Fruit fly (Drosophila melanogaster) whole organism, embryonic: ENCODE measurements around the gene CG1317.

Experiments
- Atf6 ChIP-seq: fragments of 200-800 bp; sonication (Bioruptor generic); IDR thresholded peaks from 2 replicates; pipeline ENCODE4 v1.3.6; 2022; ENCODE audit warnings: missing biosample characterization, missing genetic modification characterization
- CG10209 ChIP-seq: fragments of 200-800 bp; sonication (Bioruptor generic); optimal IDR thresholded peaks from 3 replicates; lab custom pipeline; 2017; ENCODE audit warnings: missing biosample characterization, mild to moderate bottlenecking, missing genetic modification characterization, missing genetic modification reagents
- CG10267 ChIP-seq: fragments of 200-800 bp; sonication (Bioruptor generic); optimal IDR thresholded peaks from 2 replicates; lab custom pipeline; 2018; ENCODE audit warnings: missing biosample characterization, mild to moderate bottlenecking, missing genetic modification characterization, moderate library complexity
- CG10274 ChIP-seq: fragments of 200-800 bp; sonication (Bioruptor generic); optimal IDR thresholded peaks from 3 replicates; lab custom pipeline; 2017; ENCODE audit warnings: missing biosample characterization, mild to moderate bottlenecking, missing genetic modification characterization
- CG13424 ChIP-seq: fragments of 200-800 bp; sonication (Bioruptor generic); optimal IDR thresholded peaks from 2 replicates; lab custom pipeline; 2019; ENCODE audit warnings: missing biosample characterization, mild to moderate bottlenecking, missing genetic modification characterization, moderate library complexity
- CG13894 ChIP-seq: fragments of 200-800 bp; sonication (Bioruptor generic); optimal IDR thresholded peaks from 3 replicates; lab custom pipeline; 2018; ENCODE audit warnings: missing biosample characterization, mild to moderate bottlenecking, missing genetic modification characterization, moderate library complexity
- CG1529 ChIP-seq: fragments of 200-800 bp; sonication (Bioruptor generic); optimal IDR thresholded peaks from 3 replicates; lab custom pipeline; 2018; ENCODE audit warnings: missing biosample characterization, missing genetic modification characterization
- CG16863 ChIP-seq: fragments of 200-800 bp; sonication (Bioruptor generic); optimal IDR thresholded peaks from 3 replicates; lab custom pipeline; 2016; ENCODE audit warnings: missing biosample characterization, missing genetic modification characterization
- CG17568 ChIP-seq: fragments of 200-800 bp; sonication (Bioruptor generic); optimal IDR thresholded peaks from 2 replicates; lab custom pipeline; 2018; ENCODE audit warnings: missing biosample characterization, mild to moderate bottlenecking, missing genetic modification characterization, moderate library complexity
- CG17612 ChIP-seq: fragments of 200-800 bp; sonication (Bioruptor generic); IDR thresholded peaks from 2 replicates; pipeline ENCODE4 v1.3.6; 2022; ENCODE audit warnings: missing biosample characterization, missing genetic modification characterization
- CG2712 ChIP-seq: fragments of 200-800 bp; optimal IDR thresholded peaks from 3 replicates; lab custom pipeline; 2019; ENCODE audit warnings: missing biosample characterization, mild to moderate bottlenecking, missing genetic modification characterization, moderate library complexity
- CG3163 ChIP-seq: fragments of 200-800 bp; sonication (Bioruptor generic); optimal IDR thresholded peaks from 3 replicates; lab custom pipeline; 2016; ENCODE audit warnings: missing biosample characterization, missing genetic modification characterization
- CG3407 ChIP-seq: fragments of 200-800 bp; sonication (Bioruptor generic); optimal IDR thresholded peaks from 2 replicates; lab custom pipeline; 2018; ENCODE audit warnings: missing biosample characterization, mild to moderate bottlenecking, missing genetic modification characterization
- CG3726 ChIP-seq: fragments of 200-800 bp; sonication (Bioruptor generic); IDR thresholded peaks from 3 replicates; pipeline ENCODE4, ENCODE4 v1.3.6; 2022; ENCODE audit warnings: missing biosample characterization, missing genetic modification characterization
- CG4282 ChIP-seq: fragments of 200-800 bp; sonication (Bioruptor generic); optimal IDR thresholded peaks from 2 replicates; lab custom pipeline; 2016; ENCODE audit warnings: missing biosample characterization, missing genetic modification characterization
- CG7987 ChIP-seq: fragments of 200-800 bp; sonication (Bioruptor generic); optimal IDR thresholded peaks from 2 replicates; lab custom pipeline; 2018; ENCODE audit warnings: missing biosample characterization, mild to moderate bottlenecking, missing genetic modification characterization, moderate library complexity
- CG8281 ChIP-seq: fragments of 200-800 bp; sonication (Bioruptor generic); optimal IDR thresholded peaks from 2 replicates; lab custom pipeline; 2018; ENCODE audit warnings: missing biosample characterization, mild to moderate bottlenecking, missing genetic modification characterization, moderate library complexity
- CG9437 ChIP-seq: fragments of 200-800 bp; sonication (Bioruptor generic); optimal IDR thresholded peaks from 2 replicates; lab custom pipeline; 2018; ENCODE audit warnings: missing biosample characterization, mild to moderate bottlenecking, missing genetic modification characterization
- CrebB ChIP-seq: fragments of 200-800 bp; sonication (Bioruptor generic); optimal IDR thresholded peaks from 3 replicates; lab custom pipeline; 2018; ENCODE audit warnings: missing biosample characterization, mild to moderate bottlenecking, missing genetic modification characterization
- Deaf1 ChIP-seq: fragments of 200-800 bp; optimal IDR thresholded peaks from 3 replicates; lab custom pipeline; 2019; ENCODE audit warnings: missing biosample characterization, mild to moderate bottlenecking, missing genetic modification characterization, moderate library complexity
- Dp ChIP-seq: fragments of 200-800 bp; sonication (Bioruptor generic); optimal IDR thresholded peaks from 2 replicates; lab custom pipeline; 2018; ENCODE audit warnings: missing biosample characterization, mild to moderate bottlenecking, missing genetic modification characterization, moderate library complexity
- ERR ChIP-seq: fragments of 200-800 bp; sonication (Bioruptor generic); optimal IDR thresholded peaks from 2 replicates; lab custom pipeline; 2016; ENCODE audit warnings: missing biosample characterization, missing genetic modification characterization
- Fer1 ChIP-seq: fragments of 200-800 bp; sonication (Bioruptor generic); optimal IDR thresholded peaks from 2 replicates; lab custom pipeline; 2017; ENCODE audit warnings: missing biosample characterization, mild to moderate bottlenecking, missing genetic modification characterization
- Gug ChIP-seq: fragments of 200-800 bp; sonication (Bioruptor generic); IDR thresholded peaks from 4 replicates; pipeline ENCODE4 v1.3.6; 2022; ENCODE audit warnings: missing biosample characterization, missing genetic modification characterization
- HLHmδ ChIP-seq: fragments of 200-800 bp; sonication (Bioruptor generic); optimal IDR thresholded peaks from 2 replicates; lab custom pipeline; 2018; ENCODE audit warnings: missing biosample characterization, mild to moderate bottlenecking, missing genetic modification characterization, moderate library complexity
- Hsf ChIP-seq: fragments of 200-800 bp; sonication (Bioruptor generic); optimal IDR thresholded peaks from 3 replicates; lab custom pipeline; 2016; ENCODE audit warnings: missing biosample characterization, missing genetic modification characterization
- Max ChIP-seq: fragments of 200-800 bp; sonication (Bioruptor generic); optimal IDR thresholded peaks from 2 replicates; lab custom pipeline; 2016; ENCODE audit warnings: missing biosample characterization, mild to moderate bottlenecking, missing genetic modification characterization
- NK7.1 ChIP-seq: fragments of 200-800 bp; sonication (Bioruptor generic); optimal IDR thresholded peaks from 3 replicates; lab custom pipeline; 2016; ENCODE audit warnings: missing biosample characterization, missing genetic modification characterization
- Xrp1 ChIP-seq: fragments of 200-800 bp; sonication (Bioruptor generic); IDR thresholded peaks from 2 replicates; pipeline ENCODE4 v1.3.6; 2022; ENCODE audit warnings: missing biosample characterization, missing genetic modification characterization
- bcd ChIP-seq: fragments of 200-800 bp; sonication (Bioruptor generic); optimal IDR thresholded peaks from 2 replicates; lab custom pipeline; 2017; ENCODE audit warnings: missing biosample characterization, mild to moderate bottlenecking, missing genetic modification characterization
- bowl ChIP-seq: fragments of 200-800 bp; sonication (Bioruptor generic); IDR thresholded peaks from 2 replicates; pipeline ENCODE4 v1.3.6; 2022; ENCODE audit warnings: missing biosample characterization, missing genetic modification characterization
- ems ChIP-seq: fragments of 200-800 bp; sonication (Bioruptor generic); optimal IDR thresholded peaks from 3 replicates; lab custom pipeline; 2016; ENCODE audit warnings: missing biosample characterization, missing genetic modification characterization
- fru ChIP-seq: fragments of >200 bp; optimal IDR thresholded peaks from 2 replicates; lab custom pipeline; 2017
- gfzf ChIP-seq: fragments of 200-800 bp; sonication (Bioruptor generic); optimal IDR thresholded peaks from 2 replicates; lab custom pipeline; 2016; ENCODE audit warnings: missing biosample characterization, mild to moderate bottlenecking, missing genetic modification characterization, moderate library complexity
- insv ChIP-seq, 2 experiments: fragments of 200-800 bp; sonication (Bioruptor generic); optimal IDR thresholded peaks; 3 replicates each; lab custom pipeline; 2016 to 2018; ENCODE audit warnings: missing biosample characterization in 2 of 2, missing genetic modification characterization in 2 of 2
- lab ChIP-seq: fragments of 200-800 bp; sonication (Bioruptor generic); optimal IDR thresholded peaks from 3 replicates; lab custom pipeline; 2017; ENCODE audit warnings: missing biosample characterization, missing genetic modification characterization, mild to moderate bottlenecking, moderate library complexity, missing genetic modification reagents
- lmd ChIP-seq: fragments of 200-800 bp; sonication (Bioruptor generic); IDR thresholded peaks from 2 replicates; pipeline ENCODE4 v1.3.6; 2022; ENCODE audit warnings: missing biosample characterization, missing genetic modification characterization
- lov ChIP-seq, 2 experiments: fragments of 200-800 bp in 1 of 2; fragments of >200 bp in 1 of 2; sonication (Bioruptor generic) in 1 of 2; IDR thresholded peaks in 1 of 2; optimal IDR thresholded peaks in 1 of 2; 2 replicates in 1 of 2; 3 replicates in 1 of 2; pipeline versions ENCODE4 v1.3.6 to Lab custom; 2017 to 2022; ENCODE audit warnings: missing biosample characterization in 1 of 2, missing genetic modification characterization in 1 of 2
- luna ChIP-seq: fragments of 200-800 bp; sonication (Bioruptor generic); optimal IDR thresholded peaks from 2 replicates; lab custom pipeline; 2016; ENCODE audit warnings: missing biosample characterization, missing genetic modification characterization
- maf-S ChIP-seq: fragments of 200-800 bp; sonication (Bioruptor generic); optimal IDR thresholded peaks from 2 replicates; lab custom pipeline; 2016; ENCODE audit warnings: missing biosample characterization, missing genetic modification characterization
- nmo ChIP-seq: fragments of 200-800 bp; sonication (Bioruptor generic); optimal IDR thresholded peaks from 2 replicates; lab custom pipeline; 2018; ENCODE audit warnings: missing biosample characterization, mild to moderate bottlenecking, missing genetic modification characterization, moderate library complexity
- seq ChIP-seq: fragments of 200-800 bp; sonication (Bioruptor generic); IDR thresholded peaks from 2 replicates; pipeline ENCODE4 v1.3.6; 2022; ENCODE audit warnings: missing biosample characterization, missing genetic modification characterization
- sim ChIP-seq: fragments of 200-800 bp; sonication (Bioruptor generic); IDR thresholded peaks from 2 replicates; pipeline ENCODE4 v1.3.6; 2022; ENCODE audit warnings: missing biosample characterization, missing genetic modification characterization
- sisA ChIP-seq: fragments of 200-800 bp; sonication (Bioruptor generic); IDR thresholded peaks from 2 replicates; pipeline ENCODE4 v1.3.6; 2022; ENCODE audit warnings: missing biosample characterization, missing genetic modification characterization
- sna ChIP-seq: fragments of 200-800 bp; sonication (Bioruptor generic); IDR thresholded peaks from 2 replicates; pipeline ENCODE4 v1.3.6; 2022; ENCODE audit warnings: missing biosample characterization, missing genetic modification characterization; ENCODE audit not compliant: partially characterized antibody
- stc ChIP-seq: fragments of 200-800 bp; sonication (Bioruptor generic); IDR thresholded peaks from 2 replicates; pipeline ENCODE4 v1.3.6; 2022; ENCODE audit warnings: missing biosample characterization, missing genetic modification characterization
- toy ChIP-seq: fragments of 200-800 bp; sonication (Bioruptor generic); IDR thresholded peaks from 2 replicates; pipeline ENCODE4 v1.3.6; 2022; ENCODE audit warnings: missing biosample characterization, missing genetic modification characterization
- trem ChIP-seq: fragments of 200-800 bp; optimal IDR thresholded peaks from 3 replicates; lab custom pipeline; 2019; ENCODE audit warnings: missing biosample characterization, mild to moderate bottlenecking, missing genetic modification characterization, moderate library complexity
- ttk ChIP-seq: fragments of 200-800 bp; sonication (Bioruptor generic); IDR thresholded peaks from 2 replicates; pipeline ENCODE4 v2.1.2; 2022; ENCODE audit warnings: missing biosample characterization, missing genetic modification characterization
- zen ChIP-seq: fragments of 200-800 bp; sonication (Bioruptor generic); optimal IDR thresholded peaks from 3 replicates; lab custom pipeline; 2018; ENCODE audit warnings: missing biosample characterization, mild to moderate bottlenecking, missing genetic modification characterization, moderate library complexity

Gene CG1317

dm6 chr3L:2373421-2374043 is 1.8 kb upstream of the CG1317 start, which contains the start of the genes mRpL23 and CG9004 (continued):
- TF ChIP-seq luna (GFP tag; lab: Kevin White, UChicago) (peak; percentile 97), NK7.1 (GFP tag; lab: Kevin White, UChicago) (peak; percentile 97), CG4282 (GFP tag; lab: Kevin White, UChicago) (peak; percentile 95), Atf6 (peak; percentile 99), sna (GFP tag; lab: Robert Waterston, UW) (peak; percentile 30; the same call in 1 of the 2 replicates), CG16863 (GFP tag; lab: Kevin White, UChicago) (peak; percentile 98), Gug (GFP tag; lab: Robert Waterston, UW) (peak; percentile 99), trem (tag; lab: Kevin White, UChicago) (peak; percentile 96), CG3407 (GFP tag; lab: Kevin White, UChicago) (peak; percentile 97), gfzf (GFP tag; lab: Kevin White, UChicago) (peak; percentile 75), Fer1 (peak; percentile 98), CG10209 (GFP tag; lab: Kevin White, UChicago) (peak; percentile 99), ERR (GFP tag; lab: Kevin White, UChicago) (peak; percentile 96), CG10267 (tag; lab: Kevin White, UChicago) (peak; percentile 100), CG1529 (GFP tag; lab: Kevin White, UChicago) (peak; percentile 97), sim (peak; percentile 98), CG9437 (peak; percentile 94), insv (GFP tag; optimal IDR thresholded peaks at IDR 0.05; lab: Kevin White, UChicago) (peak; percentile 54 to 76), maf-S (GFP tag; lab: Kevin White, UChicago) (peak; percentile 98), lab (peak; percentile 99), CG10274 (GFP tag; lab: Kevin White, UChicago) (peak; percentile 91), Hsf (GFP tag; lab: Kevin White, UChicago) (peak; percentile 100), ttk (GFP tag; lab: Robert Waterston, UW) (peak; percentile 100), seq (GFP tag; lab: Robert Waterston, UW) (peak; percentile 99), CG7987 (GFP tag; lab: Kevin White, UChicago) (peak; percentile 96), CG13894 (peak; percentile 98), ems (GFP tag; lab: Kevin White, UChicago) (peak; percentile 99), CrebB (tag; lab: Kevin White, UChicago) (peak; percentile 99), toy (peak; percentile 99), CG2712 (peak; percentile 99), CG17568 (GFP tag; lab: Kevin White, UChicago) (peak; percentile 98), sisA (GFP tag; lab: Robert Waterston, UW) (peak; percentile 100), Deaf1 (peak; percentile 86), CG3726 (GFP tag; lab: Robert Waterston, UW) (peak; percentile 99), bowl (GFP tag; lab: Robert Waterston, UW) (peak; percentile 99), zen (tag; lab: Kevin White, UChicago) (peak; percentile 99), CG17612 (GFP tag; lab: Robert Waterston, UW) (peak; percentile 99), CG3163 (GFP tag; lab: Kevin White, UChicago) (peak; percentile 87), HLHmδ (GFP tag; lab: Kevin White, UChicago) (no peak), Max (GFP tag; lab: Kevin White, UChicago) (peak; percentile 100), lov (optimal IDR thresholded peaks at IDR 0.05; lab: Kevin White, UChicago) (no peak), lov (GFP tag; IDR thresholded peaks at IDR 0.05; lab: Robert Waterston, UW) (peak; percentile 99), CG13424 (tag; lab: Kevin White, UChicago) (peak; percentile 99), Dp (peak; percentile 51), CG8281 (peak; percentile 94), fru (lab: Kevin White, UChicago) (no peak), bcd (peak; percentile 99), stc (GFP tag; lab: Robert Waterston, UW) (peak; percentile 99), lmd (GFP tag; lab: Robert Waterston, UW) (peak; percentile 100), Xrp1 (GFP tag; lab: Robert Waterston, UW) (peak; percentile 100), nmo (peak; percentile 100)
